Worm (Caenorhabditis elegans) whole organism, L2 larva: ENCODE results near the gene rpl-26.

Experiments used
- C34F6.9 ChIP-seq: fragments of 150-350 bp; optimal IDR thresholded peaks from 2 replicates; lab custom pipeline; 2014; ENCODE audit warnings: missing biosample characterization, missing genetic modification characterization
- F13H6.1 ChIP-seq: sonication (generic microtip); optimal IDR thresholded peaks from 2 replicates; lab custom pipeline; 2016; ENCODE audit warnings: missing genetic modification characterization, missing compliant biosample characterization
- R02D3.7 ChIP-seq: fragments of 150-350 bp; optimal IDR thresholded peaks from 2 replicates; lab custom pipeline; 2014; ENCODE audit warnings: missing biosample characterization, missing genetic modification characterization
- Y55F3AM.14 ChIP-seq: fragments of 200-800 bp; sonication (Bioruptor generic); optimal IDR thresholded peaks from 2 replicates; lab custom pipeline; 2018; ENCODE audit warnings: mild to moderate bottlenecking, missing genetic modification characterization, missing compliant biosample characterization
- ZK546.5 ChIP-seq: sonication (generic microtip); optimal IDR thresholded peaks from 2 replicates; lab custom pipeline; 2017; ENCODE audit warnings: missing biosample characterization, missing genetic modification characterization
- alr-1 ChIP-seq: fragments of 150-350 bp; optimal IDR thresholded peaks from 2 replicates; lab custom pipeline; 2014; ENCODE audit warnings: missing biosample characterization, missing genetic modification characterization
- aly-2 ChIP-seq: fragments of 150-350 bp; optimal IDR thresholded peaks from 2 replicates; lab custom pipeline; 2014; ENCODE audit warnings: missing biosample characterization, missing genetic modification characterization
- ama-1 ChIP-seq: fragments of 150-350 bp; optimal IDR thresholded peaks from 2 replicates; lab custom pipeline; 2018; ENCODE audit warnings: inconsistent platforms
- blmp-1 ChIP-seq: sonication (generic microtip); optimal IDR thresholded peaks from 2 replicates; lab custom pipeline; 2017; ENCODE audit warnings: missing genetic modification characterization, mild to moderate bottlenecking, missing compliant biosample characterization, antibody characterized with exemption, moderate library complexity; ENCODE audit not compliant: insufficient read depth
- ceh-16 ChIP-seq: fragments of 150-350 bp; optimal IDR thresholded peaks from 2 replicates; lab custom pipeline; 2014; ENCODE audit warnings: missing biosample characterization, missing genetic modification characterization
- ceh-82 ChIP-seq: fragments of 150-350 bp; optimal IDR thresholded peaks from 2 replicates; lab custom pipeline; 2014; ENCODE audit warnings: missing biosample characterization, missing genetic modification characterization
- crh-2 ChIP-seq: sonication (generic microtip); optimal IDR thresholded peaks from 2 replicates; lab custom pipeline; 2017; ENCODE audit warnings: missing biosample characterization, missing genetic modification characterization
- dmd-4 ChIP-seq: sonication (generic microtip); optimal IDR thresholded peaks from 2 replicates; lab custom pipeline; 2017; ENCODE audit warnings: missing biosample characterization, missing genetic modification characterization
- egl-27 ChIP-seq: sonication (generic microtip); optimal IDR thresholded peaks from 3 replicates; lab custom pipeline; 2017; ENCODE audit warnings: missing biosample characterization, missing genetic modification reagents, missing genetic modification characterization
- elt-1 ChIP-seq: fragments of 150-350 bp; optimal IDR thresholded peaks from 2 replicates; lab custom pipeline; 2014; ENCODE audit warnings: missing biosample characterization, missing genetic modification characterization
- elt-3 ChIP-seq: sonication (generic microtip); optimal IDR thresholded peaks from 2 replicates; lab custom pipeline; 2017; ENCODE audit warnings: missing biosample characterization, missing genetic modification characterization
- fos-1 ChIP-seq: fragments of 150-350 bp; optimal IDR thresholded peaks from 2 replicates; lab custom pipeline; 2014; ENCODE audit warnings: missing biosample characterization, missing genetic modification characterization
- gmeb-1 ChIP-seq: fragments of 150-350 bp; optimal IDR thresholded peaks from 2 replicates; lab custom pipeline; 2014; ENCODE audit warnings: missing biosample characterization, missing genetic modification characterization
- lin-11 ChIP-seq: fragments of 150-350 bp; sonication (generic microtip); optimal IDR thresholded peaks from 2 replicates; lab custom pipeline; 2014; ENCODE audit warnings: missing biosample characterization, missing genetic modification characterization, inconsistent platforms, mixed read lengths
- lin-13 ChIP-seq: fragments of 150-350 bp; optimal IDR thresholded peaks from 2 replicates; lab custom pipeline; 2014; ENCODE audit warnings: missing biosample characterization, missing genetic modification reagents, missing genetic modification characterization
- lsy-2 ChIP-seq, 2 experiments: fragments of 150-350 bp in 1 of 2; sonication (generic microtip) in 1 of 2; optimal IDR thresholded peaks; 2 replicates each; lab custom pipeline; 2014 to 2017; ENCODE audit warnings: missing biosample characterization in 2 of 2, missing genetic modification characterization in 2 of 2
- mab-5 ChIP-seq: fragments of 150-350 bp; optimal IDR thresholded peaks from 2 replicates; lab custom pipeline; 2014; ENCODE audit warnings: missing biosample characterization, missing genetic modification characterization
- mbf-1 ChIP-seq: sonication (generic microtip); optimal IDR thresholded peaks from 2 replicates; lab custom pipeline; 2017; ENCODE audit warnings: missing biosample characterization, missing genetic modification characterization
- mdl-1 ChIP-seq, 2 experiments: fragments of 150-350 bp in 1 of 2; sonication (generic microtip) in 1 of 2; optimal IDR thresholded peaks; 2 replicates each; lab custom pipeline; 2017; ENCODE audit warnings: missing biosample characterization in 2 of 2, missing genetic modification characterization in 2 of 2
- nhr-10 ChIP-seq: sonication (generic microtip); optimal IDR thresholded peaks from 2 replicates; lab custom pipeline; 2017; ENCODE audit warnings: missing biosample characterization, missing genetic modification characterization
- nhr-12 ChIP-seq: fragments of 150-350 bp; optimal IDR thresholded peaks from 2 replicates; lab custom pipeline; 2014; ENCODE audit warnings: missing biosample characterization, missing genetic modification characterization
- nhr-129 ChIP-seq: fragments of 150-350 bp; optimal IDR thresholded peaks from 2 replicates; lab custom pipeline; 2014; ENCODE audit warnings: missing biosample characterization, missing genetic modification characterization
- nhr-21 ChIP-seq: fragments of 150-350 bp; optimal IDR thresholded peaks from 2 replicates; lab custom pipeline; 2014; ENCODE audit warnings: missing biosample characterization, missing genetic modification characterization
- nhr-23 ChIP-seq: fragments of 150-350 bp; optimal IDR thresholded peaks from 2 replicates; lab custom pipeline; 2014; ENCODE audit warnings: missing biosample characterization, missing genetic modification reagents, missing genetic modification characterization
- nhr-237 ChIP-seq: fragments of 150-350 bp; optimal IDR thresholded peaks from 2 replicates; lab custom pipeline; 2014; ENCODE audit warnings: missing biosample characterization, missing genetic modification characterization
- nhr-25 ChIP-seq: fragments of 150-350 bp; sonication (generic microtip); optimal IDR thresholded peaks from 3 replicates; lab custom pipeline; 2014; ENCODE audit warnings: missing biosample characterization, missing genetic modification characterization
- nhr-6 ChIP-seq: fragments of 150-350 bp; optimal IDR thresholded peaks from 2 replicates; lab custom pipeline; 2014; ENCODE audit warnings: missing biosample characterization, missing genetic modification characterization
- nhr-77 ChIP-seq: fragments of 150-350 bp; optimal IDR thresholded peaks from 2 replicates; lab custom pipeline; 2014; ENCODE audit warnings: missing biosample characterization, missing genetic modification characterization
- sem-4 ChIP-seq: fragments of 150-350 bp; optimal IDR thresholded peaks from 2 replicates; lab custom pipeline; 2014; ENCODE audit warnings: missing biosample characterization, missing genetic modification reagents, missing genetic modification characterization
- skn-1 ChIP-seq: sonication (generic microtip); optimal IDR thresholded peaks from 2 replicates; lab custom pipeline; 2017; ENCODE audit warnings: missing biosample characterization, missing genetic modification characterization
- sma-3 ChIP-seq: sonication (generic microtip); optimal IDR thresholded peaks from 2 replicates; lab custom pipeline; 2016; ENCODE audit warnings: missing genetic modification reagents, missing genetic modification characterization, missing compliant biosample characterization
- sma-9 ChIP-seq, 2 experiments: fragments of 150-350 bp in 1 of 2; sonication (generic microtip) in 1 of 2; optimal IDR thresholded peaks; 2 replicates each; lab custom pipeline; 2014 to 2016; ENCODE audit warnings: missing genetic modification characterization in 2 of 2, mild to moderate bottlenecking in 1 of 2, missing biosample characterization in 1 of 2, missing compliant biosample characterization in 1 of 2, missing genetic modification reagents in 1 of 2, moderate library complexity in 1 of 2
- snpc-4 ChIP-seq: fragments of 150-350 bp; optimal IDR thresholded peaks from 2 replicates; lab custom pipeline; 2014; ENCODE audit warnings: missing biosample characterization, missing genetic modification characterization
- unc-55 ChIP-seq: fragments of 150-350 bp; sonication (generic microtip); optimal IDR thresholded peaks from 3 replicates; lab custom pipeline; 2014; ENCODE audit warnings: missing biosample characterization, missing genetic modification reagents, missing genetic modification characterization
- zag-1 ChIP-seq: fragments of 150-350 bp; optimal IDR thresholded peaks from 2 replicates; lab custom pipeline; 2014; ENCODE audit warnings: missing biosample characterization, missing genetic modification characterization
- ztf-1 ChIP-seq: fragments of 200-800 bp; sonication (Bioruptor generic); conservative IDR thresholded peaks from 2 replicates; pipeline ENCODE4 v1.3.6; 2022; ENCODE audit warnings: missing genetic modification characterization, missing compliant biosample characterization
- ztf-4 ChIP-seq: fragments of 150-350 bp; optimal IDR thresholded peaks from 2 replicates; lab custom pipeline; 2014; ENCODE audit warnings: missing biosample characterization, missing genetic modification characterization

The rpl-26 gene

DNA sequence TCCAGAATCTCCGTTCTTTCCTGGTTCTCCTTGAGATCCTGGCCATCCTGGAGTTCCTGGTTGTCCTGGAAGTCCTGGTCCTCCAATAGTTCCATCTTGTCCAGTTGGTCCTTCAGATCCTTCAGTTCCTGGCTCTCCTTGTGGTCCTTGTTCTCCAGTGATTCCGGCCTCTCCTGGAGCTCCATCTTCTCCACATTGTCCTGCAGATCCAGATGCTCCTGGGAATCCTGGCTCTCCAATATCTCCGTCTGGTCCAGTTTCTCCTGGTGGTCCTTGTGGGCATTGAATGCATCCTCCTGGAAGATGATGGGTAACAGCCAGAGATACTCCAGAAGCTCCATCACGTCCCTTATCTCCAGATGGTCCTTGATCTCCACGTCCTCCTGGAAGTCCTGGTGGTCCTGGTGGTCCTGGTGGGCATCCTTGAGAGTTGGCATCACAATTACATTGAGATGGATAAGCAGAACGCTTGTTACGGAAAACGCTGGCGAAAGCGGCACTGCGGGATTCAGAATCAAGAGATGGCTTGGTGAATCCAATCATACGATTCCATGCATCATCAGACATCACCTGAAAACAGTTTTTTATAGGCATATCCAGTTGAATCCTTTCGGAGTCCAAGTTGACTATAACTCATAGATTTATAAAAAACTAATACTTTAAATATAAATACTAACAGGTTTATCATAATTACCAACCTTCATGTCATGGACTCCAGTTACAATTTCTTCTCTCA is 34.2 kb upstream of the rpl-26 start:
- TF ChIP-seq elt-1 (tag; lab: Kevin White, UChicago) (no peak), egl-27 (tag; lab: Kevin White, UChicago) (no peak), nhr-12 (no peak), aly-2 (no peak), ztf-1 (no peak), sma-3 (GFP tag; lab: Kevin White, UChicago) (no peak), blmp-1 (tag; lab: Kevin White, UChicago) (no peak), skn-1 (tag; lab: Kevin White, UChicago) (no peak), mbf-1 (tag; lab: Kevin White, UChicago) (no peak), ceh-82 (tag; lab: Kevin White, UChicago) (no peak), nhr-10 (tag; lab: Kevin White, UChicago) (no peak), F13H6.1 (tag; lab: Kevin White, UChicago) (no peak), dmd-4 (no peak), nhr-25 (tag; lab: Kevin White, UChicago) (no peak), nhr-23 (no peak)

DNA sequence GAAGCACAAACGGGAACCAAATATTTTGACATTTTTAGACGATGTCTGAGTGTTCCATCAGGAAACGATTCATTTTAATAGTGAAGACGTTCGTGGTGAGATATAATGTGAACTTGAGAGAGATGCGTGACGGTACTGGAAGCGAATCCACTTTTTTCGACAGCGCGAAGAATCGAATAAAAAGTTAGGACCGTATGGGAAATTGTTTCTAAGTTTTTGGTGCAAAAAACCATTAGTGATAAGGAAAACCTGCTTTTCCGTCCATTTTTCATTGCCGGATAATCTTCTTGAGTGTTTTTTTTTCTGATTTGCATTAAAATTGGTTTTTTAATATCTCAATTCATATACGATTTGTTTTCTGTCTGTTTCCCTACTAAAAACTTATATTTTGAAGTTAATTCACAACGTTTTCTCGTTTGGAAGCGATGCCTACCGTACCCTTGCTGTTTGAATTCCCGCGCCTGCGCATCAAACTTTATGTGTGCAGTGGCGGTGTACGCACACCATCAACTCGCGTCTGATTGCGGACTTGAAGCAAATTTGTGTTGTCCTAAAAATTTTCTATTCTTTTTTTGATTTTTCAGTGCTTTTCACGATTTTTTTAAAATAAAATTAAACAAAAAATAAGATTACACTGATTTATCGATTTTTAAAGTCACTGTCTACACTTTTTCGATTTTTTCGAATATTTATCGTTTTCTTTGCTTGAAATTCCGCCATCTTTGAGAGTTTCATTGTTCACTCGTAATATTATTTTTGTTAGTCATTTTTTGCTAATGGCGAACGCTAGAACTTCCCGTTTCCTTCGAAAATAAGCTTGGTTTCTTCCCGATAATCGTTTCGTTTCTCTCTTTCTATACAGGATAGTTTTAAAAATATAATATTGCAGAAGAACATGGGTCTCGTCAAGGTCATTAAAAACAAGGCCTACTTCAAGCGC is 33.3 kb upstream of the rpl-26 start, which contains the start of the genes col-38 and rpl-5:
TSS of gene col-38 (minus strand) at position 51 of the 940 bp plus-strand sequence.
TSS of gene rpl-5 (plus strand) at position 890 of the 940 bp plus-strand sequence.
- TF ChIP-seq fos-1 (tag; lab: Kevin White, UChicago) (peak; percentile 81), nhr-21 (tag; lab: Kevin White, UChicago) (peak; percentile 81), nhr-77 (tag; lab: Kevin White, UChicago) (no peak), zag-1 (tag; lab: Kevin White, UChicago) (peak; percentile 71), crh-2 (tag; lab: Kevin White, UChicago) (peak; percentile 96), elt-3 (tag; lab: Kevin White, UChicago) (no peak), mdl-1 (tag; optimal IDR thresholded peaks at IDR 0.05; lab: Kevin White, UChicago) (peak in 1 of 2 experiments; percentile 51), gmeb-1 (tag; lab: Kevin White, UChicago) (peak; percentile 97), skn-1 (tag; lab: Kevin White, UChicago) (no peak), elt-1 (tag; lab: Kevin White, UChicago) (no peak), Y55F3AM.14 (GFP tag; lab: Kevin White, UChicago) (peak; percentile 15), alr-1 (tag; lab: Kevin White, UChicago) (no peak), ZK546.5 (peak; percentile 96), unc-55 (GFP tag; lab: Kevin White, UChicago) (peak; percentile 97), ceh-82 (tag; lab: Kevin White, UChicago) (no peak), nhr-12 (peak; percentile 52), C34F6.9 (tag; lab: Kevin White, UChicago) (peak; percentile 98), nhr-237 (tag; lab: Kevin White, UChicago) (peak; percentile 38), aly-2 (no peak), nhr-6 (tag; lab: Kevin White, UChicago) (peak; percentile 71), lsy-2 (tag; optimal IDR thresholded peaks at IDR 0.05; lab: Kevin White, UChicago) (peak; percentile 93 to 99), ztf-4 (peak; percentile 71), mab-5 (tag; lab: Kevin White, UChicago) (peak; percentile 42), nhr-129 (tag; lab: Kevin White, UChicago) (peak; percentile 92), egl-27 (tag; lab: Kevin White, UChicago) (no peak), F13H6.1 (tag; lab: Kevin White, UChicago) (peak; percentile 88), nhr-25 (tag; lab: Kevin White, UChicago) (peak; percentile 87), ama-1 (lab: Kevin White, UChicago) (peak; percentile 78), nhr-10 (tag; lab: Kevin White, UChicago) (no peak), ceh-16 (tag; lab: Kevin White, UChicago) (peak; percentile 66), ztf-1 (no peak), mbf-1 (tag; lab: Kevin White, UChicago) (no peak), sma-3 (GFP tag; lab: Kevin White, UChicago) (peak; percentile 88), lin-13 (GFP tag; lab: Kevin White, UChicago) (peak; percentile 88), snpc-4 (tag; lab: Kevin White, UChicago) (peak; percentile 80), blmp-1 (tag; lab: Kevin White, UChicago) (peak; percentile 33), sem-4 (peak; percentile 74), lin-11 (tag; lab: Kevin White, UChicago) (peak; percentile 95), R02D3.7 (peak; percentile 5), sma-9 (GFP tag; optimal IDR thresholded peaks at IDR 0.05; lab: Kevin White, UChicago) (peak; percentile 79), sma-9 (tag; optimal IDR thresholded peaks at IDR 0.05; lab: Kevin White, UChicago) (no peak)
